Worm (Caenorhabditis elegans) whole organism, L1 larva: ENCODE results near the gene F38A5.22.

Experiments
- C04F5.9 ChIP-seq: sonication (generic microtip); optimal IDR thresholded peaks from 2 replicates; lab custom pipeline; 2016; ENCODE audit warnings: missing genetic modification characterization, missing compliant biosample characterization
- Y116A8C.19 ChIP-seq: sonication (generic microtip); optimal IDR thresholded peaks from 2 replicates; lab custom pipeline; 2016; ENCODE audit warnings: missing compliant biosample characterization, missing genetic modification characterization, borderline replicate concordance
- aha-1 ChIP-seq: fragments of 150-350 bp; optimal IDR thresholded peaks from 2 replicates; lab custom pipeline; 2014; ENCODE audit warnings: missing biosample characterization, missing genetic modification characterization
- alr-1 ChIP-seq: fragments of 200-800 bp; sonication (Bioruptor generic); optimal IDR thresholded peaks from 2 replicates; lab custom pipeline; 2018; ENCODE audit warnings: borderline replicate concordance, mild to moderate bottlenecking, missing genetic modification characterization, missing compliant biosample characterization
- aly-2 ChIP-seq: fragments of 150-350 bp; optimal IDR thresholded peaks from 2 replicates; lab custom pipeline; 2014; ENCODE audit warnings: missing biosample characterization, missing genetic modification characterization
- blmp-1 ChIP-seq: fragments of 150-350 bp; optimal IDR thresholded peaks from 2 replicates; lab custom pipeline; 2014; ENCODE audit warnings: missing biosample characterization, missing genetic modification characterization
- ceh-63 ChIP-seq: fragments of 200-800 bp; sonication (Bioruptor generic); optimal IDR thresholded peaks from 2 replicates; lab custom pipeline; 2018; ENCODE audit warnings: mild to moderate bottlenecking, missing genetic modification characterization, missing compliant biosample characterization
- ceh-82 ChIP-seq, 3 experiments: fragments of 150-350 bp in 1 of 3; sonication (generic microtip) in 2 of 3; optimal IDR thresholded peaks; 2 replicates each; lab custom pipeline; 2014 to 2017; ENCODE audit warnings: missing biosample characterization in 3 of 3, missing genetic modification characterization in 3 of 3
- ceh-90 ChIP-seq: sonication (generic microtip); optimal IDR thresholded peaks from 2 replicates; lab custom pipeline; 2016; ENCODE audit warnings: missing genetic modification characterization, missing compliant biosample characterization
- dpl-1 ChIP-seq, 3 experiments: fragments of 150-350 bp in 2 of 3; sonication (generic microtip) in 1 of 3; optimal IDR thresholded peaks; 2 replicates each; lab custom pipeline; 2014 to 2017; ENCODE audit warnings: missing biosample characterization in 3 of 3, missing genetic modification characterization in 3 of 3, missing genetic modification reagents in 3 of 3
- dsc-1 ChIP-seq: sonication (generic microtip); optimal IDR thresholded peaks from 2 replicates; lab custom pipeline; 2016; ENCODE audit warnings: mild to moderate bottlenecking, missing genetic modification characterization, missing compliant biosample characterization
- elt-2 ChIP-seq: sonication (generic microtip); optimal IDR thresholded peaks from 2 replicates; lab custom pipeline; 2016; ENCODE audit warnings: missing genetic modification characterization, mild to moderate bottlenecking, inconsistent platforms, missing compliant biosample characterization, missing genetic modification reagents
- elt-3 ChIP-seq, 6 experiments: fragments of 150-350 bp in 1 of 6; sonication (generic microtip); optimal IDR thresholded peaks; 2 replicates each; lab custom pipeline; 2017 to 2018; ENCODE audit warnings: missing biosample characterization in 6 of 6, missing genetic modification characterization in 6 of 6, inconsistent platforms in 1 of 6
- ets-5 ChIP-seq: fragments of 200-800 bp; sonication (Bioruptor generic); IDR thresholded peaks from 2 replicates; pipeline ENCODE4 v1.3.6; 2022; ENCODE audit warnings: missing genetic modification characterization, missing compliant biosample characterization
- hlh-17 ChIP-seq: fragments of 200-800 bp; sonication (Bioruptor generic); optimal IDR thresholded peaks from 2 replicates; lab custom pipeline; 2018; ENCODE audit warnings: missing genetic modification characterization, mild to moderate bottlenecking, missing compliant biosample characterization, moderate library complexity, borderline replicate concordance
- isw-1 ChIP-seq: fragments of 200-800 bp; sonication (Bioruptor generic); IDR thresholded peaks from 2 replicates; pipeline ENCODE4 v1.3.6; 2022; ENCODE audit warnings: missing genetic modification characterization, missing compliant biosample characterization
- lin-13 ChIP-seq: fragments of 150-350 bp; optimal IDR thresholded peaks from 2 replicates; lab custom pipeline; 2014; ENCODE audit warnings: missing biosample characterization, missing genetic modification reagents, missing genetic modification characterization
- lin-15B ChIP-seq: fragments of 150-350 bp; sonication (generic microtip); optimal IDR thresholded peaks from 3 replicates; lab custom pipeline; 2014; ENCODE audit warnings: missing biosample characterization, missing genetic modification characterization
- lin-39 ChIP-seq: fragments of 150-350 bp; optimal IDR thresholded peaks from 2 replicates; lab custom pipeline; 2014; ENCODE audit warnings: missing biosample characterization, missing genetic modification reagents, missing genetic modification characterization
- lir-3 ChIP-seq: sonication (generic microtip); optimal IDR thresholded peaks from 2 replicates; lab custom pipeline; 2016; ENCODE audit warnings: mild to moderate bottlenecking, missing genetic modification characterization, moderate library complexity, missing compliant biosample characterization; ENCODE audit not compliant: poor library complexity
- mab-9 ChIP-seq: fragments of 200-800 bp; sonication (Bioruptor generic); IDR thresholded peaks from 2 replicates; pipeline ENCODE4 v1.3.6; 2022; ENCODE audit warnings: missing genetic modification reagents, missing genetic modification characterization, missing compliant biosample characterization
- mef-2 ChIP-seq: fragments of 150-350 bp; optimal IDR thresholded peaks from 2 replicates; lab custom pipeline; 2014; ENCODE audit warnings: missing biosample characterization, missing genetic modification characterization
- nhr-12 ChIP-seq: sonication (generic microtip); optimal IDR thresholded peaks from 2 replicates; lab custom pipeline; 2017; ENCODE audit warnings: missing biosample characterization, missing genetic modification characterization
- nhr-28 ChIP-seq: fragments of 150-350 bp; optimal IDR thresholded peaks from 2 replicates; lab custom pipeline; 2014; ENCODE audit warnings: missing biosample characterization, missing genetic modification characterization
- nhr-47 ChIP-seq: sonication (generic microtip); optimal IDR thresholded peaks from 2 replicates; lab custom pipeline; 2016; ENCODE audit warnings: mild to moderate bottlenecking, missing genetic modification characterization, moderate library complexity, missing compliant biosample characterization
- nhr-90 ChIP-seq: sonication (generic microtip); optimal IDR thresholded peaks from 2 replicates; lab custom pipeline; 2016; ENCODE audit warnings: mild to moderate bottlenecking, missing genetic modification characterization, missing compliant biosample characterization; ENCODE audit not compliant: poor library complexity
- pag-3 ChIP-seq: sonication (generic microtip); optimal IDR thresholded peaks from 2 replicates; lab custom pipeline; 2017; ENCODE audit warnings: missing genetic modification characterization, mild to moderate bottlenecking, missing compliant biosample characterization, antibody characterized with exemption, borderline replicate concordance; ENCODE audit not compliant: insufficient read depth
- pax-3 ChIP-seq: fragments of 200-800 bp; sonication (Bioruptor generic); optimal IDR thresholded peaks from 2 replicates; lab custom pipeline; 2018; ENCODE audit warnings: mild to moderate bottlenecking, missing genetic modification characterization, moderate library complexity, missing compliant biosample characterization
- pqm-1 ChIP-seq: sonication (generic microtip); optimal IDR thresholded peaks from 3 replicates; lab custom pipeline; 2017; ENCODE audit warnings: missing biosample characterization, missing genetic modification characterization
- skn-1 ChIP-seq: fragments of 150-350 bp; optimal IDR thresholded peaks from 2 replicates; lab custom pipeline; 2014; ENCODE audit warnings: missing biosample characterization, missing genetic modification characterization
- sptf-1 ChIP-seq: fragments of 150-350 bp; optimal IDR thresholded peaks from 2 replicates; lab custom pipeline; 2014; ENCODE audit warnings: missing biosample characterization, missing genetic modification characterization
- sup-37 ChIP-seq: fragments of 200-800 bp; sonication (Bioruptor generic); optimal IDR thresholded peaks from 2 replicates; lab custom pipeline; 2018; ENCODE audit warnings: mild to moderate bottlenecking, missing genetic modification characterization, missing compliant biosample characterization
- swsn-7 ChIP-seq: sonication (generic microtip); optimal IDR thresholded peaks from 2 replicates; lab custom pipeline; 2016; ENCODE audit warnings: missing genetic modification characterization, missing compliant biosample characterization
- unc-86 ChIP-seq: sonication (generic microtip); optimal IDR thresholded peaks from 2 replicates; lab custom pipeline; 2016; ENCODE audit warnings: missing genetic modification characterization, missing compliant biosample characterization
- zip-4 ChIP-seq: fragments of 200-800 bp; sonication (Bioruptor generic); optimal IDR thresholded peaks from 2 replicates; lab custom pipeline; 2018; ENCODE audit warnings: mild to moderate bottlenecking, missing genetic modification characterization, moderate library complexity, missing compliant biosample characterization
- ztf-11 ChIP-seq, 2 experiments: sonication (generic microtip); optimal IDR thresholded peaks; 2 replicates each; lab custom pipeline; 2016 to 2017; ENCODE audit warnings: missing genetic modification characterization in 2 of 2, missing biosample characterization in 1 of 2, missing compliant biosample characterization in 1 of 2
- ztf-4 ChIP-seq: fragments of 150-350 bp; optimal IDR thresholded peaks from 2 replicates; lab custom pipeline; 2014; ENCODE audit warnings: missing biosample characterization, missing genetic modification characterization

Gene F38A5.22

DNA sequence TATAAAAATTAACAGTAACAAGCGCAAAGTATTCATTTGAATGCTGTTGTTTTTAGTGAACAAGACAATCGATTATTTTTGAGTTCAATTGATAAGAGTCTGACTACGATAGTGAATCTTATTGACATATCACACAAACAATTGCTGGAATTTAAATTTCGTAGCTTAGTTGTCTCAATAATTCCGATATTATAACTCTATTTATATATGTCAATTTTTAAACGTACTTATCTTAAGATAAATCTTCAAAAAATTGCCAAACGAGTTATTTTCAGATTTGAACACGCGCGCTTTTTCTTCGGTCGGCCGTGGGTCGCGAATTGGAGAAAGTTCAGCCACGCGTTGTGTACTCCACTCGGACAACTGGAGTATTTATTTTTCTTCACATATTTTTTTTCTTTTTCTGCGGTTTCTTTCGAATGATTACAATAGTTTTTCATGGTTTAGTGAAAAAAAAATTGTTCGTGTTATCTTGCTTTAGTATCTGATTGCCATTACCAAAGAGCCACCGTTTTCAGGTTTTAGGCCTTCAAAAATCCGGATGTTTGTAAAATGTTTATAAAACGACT lies 36.0 kb upstream of the F38A5.22 start, which contains the start of the genes cest-5.1 and C01B10.9 (continued):
- no peak for TF ChIP-seq sptf-1 (tag; lab: Kevin White, UChicago)
- peak; percentile 93 for TF ChIP-seq ceh-90
- TF ChIP-seq nhr-47 = peak; percentile 93
- TF ChIP-seq sup-37 (GFP tag; lab: Kevin White, UChicago) = peak; percentile 30
- TF ChIP-seq ztf-11 (tag; optimal IDR thresholded peaks at IDR 0.05; lab: Kevin White, UChicago) = peak in 1 of 2 experiments; percentile 90
- peak; percentile 48 to 79 (median 61) for TF ChIP-seq ceh-82 (tag; optimal IDR thresholded peaks at IDR 0.05; lab: Kevin White, UChicago)
- TF ChIP-seq mab-9 (GFP tag; lab: Robert Waterston, UW) = peak; percentile 67; the same call in 1 of the 2 replicates
- TF ChIP-seq ztf-4 = no peak
- peak; percentile 66 for TF ChIP-seq lin-39 (tag; lab: Kevin White, UChicago)
- peak; percentile 12 for TF ChIP-seq pag-3 (tag; lab: Kevin White, UChicago)
- peak; percentile 42 for TF ChIP-seq lin-13 (GFP tag; lab: Kevin White, UChicago)
- TF ChIP-seq ceh-63 (GFP tag; lab: Kevin White, UChicago) = no peak
- TF ChIP-seq pqm-1 (tag; lab: Kevin White, UChicago) = no peak
- no peak for TF ChIP-seq aha-1
- no peak for TF ChIP-seq aly-2 (tag; lab: Kevin White, UChicago)
- TF ChIP-seq lir-3 (tag; lab: Kevin White, UChicago) = peak; percentile 96
- peak; percentile 86 for TF ChIP-seq C04F5.9 (tag; lab: Kevin White, UChicago)
- TF ChIP-seq pax-3 (tag; lab: Kevin White, UChicago) = peak; percentile 86
- TF ChIP-seq nhr-90 = peak; percentile 91
- TF ChIP-seq swsn-7 (tag; lab: Kevin White, UChicago) = peak; percentile 82
- TF ChIP-seq skn-1 = peak; percentile 77
- peak; percentile 62 for TF ChIP-seq lin-15B (tag; lab: Kevin White, UChicago)
- TF ChIP-seq dpl-1 (GFP tag; optimal IDR thresholded peaks at IDR 0.05; lab: Kevin White, UChicago) = peak; percentile 90 to 95 (median 94)

DNA sequence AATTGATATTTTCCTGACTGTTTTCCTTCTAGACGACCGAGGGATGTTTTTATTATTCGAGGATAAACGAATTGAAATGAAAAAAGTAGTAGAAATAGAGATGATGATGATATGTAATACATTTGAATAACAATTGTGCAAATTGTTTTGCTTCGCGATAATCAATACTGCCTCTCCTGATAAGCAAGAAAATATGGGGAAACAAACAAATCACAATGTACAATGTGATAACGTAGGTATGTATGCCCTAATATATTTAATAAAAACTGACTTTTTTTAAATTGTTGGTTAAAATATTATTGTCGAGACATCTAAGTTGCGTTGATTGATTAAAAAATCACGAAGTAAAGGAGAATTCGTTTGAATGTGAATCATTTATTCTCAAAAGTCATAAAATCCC lies 32.1 kb upstream of the F38A5.22 start, which contains the start of gene cest-5.2:
Gene cest-5.2, minus strand, starts transcription at position 128 of the 400 bp plus-strand sequence.
- TF ChIP-seq elt-2 (tag; lab: Kevin White, UChicago) (peak; percentile 51), nhr-28 (tag; lab: Kevin White, UChicago) (no peak), nhr-90 (peak; percentile 9)

DNA sequence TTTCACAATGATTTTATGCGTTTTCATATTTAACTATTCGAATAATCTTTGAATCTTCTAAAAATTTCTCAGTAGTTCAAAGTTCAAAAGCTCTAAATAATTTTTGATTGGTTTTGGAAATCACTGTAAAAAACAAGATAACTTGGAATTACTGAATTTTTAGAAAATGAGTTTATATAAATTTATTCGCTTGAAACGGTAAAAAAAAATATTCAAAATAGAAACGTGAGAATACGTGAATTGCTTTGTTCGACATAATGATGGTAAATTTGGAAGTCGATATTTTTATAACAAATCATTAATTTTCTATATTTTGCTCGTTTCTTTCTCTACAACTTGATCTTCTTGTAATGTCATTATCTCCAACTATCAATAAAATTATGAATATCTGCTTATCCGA lies 27.6 kb upstream of the F38A5.22 start, which contains the start of gene C01B10.44:
Gene C01B10.44, plus strand, starts transcription at position 301 of the 400 bp plus-strand sequence.
- TF ChIP-seq ztf-4 (no peak), hlh-17 (GFP tag; lab: Kevin White, UChicago) (no peak), dpl-1 (GFP tag; optimal IDR thresholded peaks at IDR 0.05; lab: Kevin White, UChicago) (no peak), zip-4 (GFP tag; lab: Kevin White, UChicago) (no peak), unc-86 (tag; lab: Kevin White, UChicago) (no peak), isw-1 (GFP tag; lab: Robert Waterston, UW) (no peak), ets-5 (GFP tag; lab: Robert Waterston, UW) (no peak), nhr-12 (tag; lab: Kevin White, UChicago) (no peak), skn-1 (no peak), dsc-1 (tag; lab: Kevin White, UChicago) (no peak), mef-2 (tag; lab: Kevin White, UChicago) (no peak), alr-1 (no peak), Y116A8C.19 (tag; lab: Kevin White, UChicago) (no peak), elt-3 (tag; optimal IDR thresholded peaks at IDR 0.05; lab: Kevin White, UChicago) (no peak), blmp-1 (tag; lab: Kevin White, UChicago) (no peak)
- TF ChIP-seq, all 84 proteins: peak for 0
